Fruit fly (Drosophila melanogaster) whole organism, prepupa: Measurements from ENCODE around the gene CG14423.

Experiments used
- Blimp-1 ChIP-seq: fragments of 200-800 bp; sonication (Bioruptor generic); optimal IDR thresholded peaks from 3 replicates; lab custom pipeline; 2017; ENCODE audit warnings: missing biosample characterization, missing genetic modification characterization, mild to moderate bottlenecking, moderate library complexity, missing genetic modification reagents
- CG31627 ChIP-seq: fragments of 200-800 bp; sonication (Bioruptor generic); optimal IDR thresholded peaks from 3 replicates; lab custom pipeline; 2016; ENCODE audit warnings: missing biosample characterization, missing genetic modification characterization
- CG32006 ChIP-seq: fragments of 200-800 bp; sonication (Bioruptor generic); optimal IDR thresholded peaks from 3 replicates; lab custom pipeline; 2017; ENCODE audit warnings: missing biosample characterization, mild to moderate bottlenecking, missing genetic modification characterization
- CG3919 ChIP-seq: fragments of 200-800 bp; sonication (Bioruptor generic); optimal IDR thresholded peaks from 3 replicates; lab custom pipeline; 2016; ENCODE audit warnings: missing biosample characterization, missing genetic modification characterization
- CG4318 ChIP-seq: fragments of 200-800 bp; sonication (Bioruptor generic); optimal IDR thresholded peaks from 3 replicates; lab custom pipeline; 2017; ENCODE audit warnings: missing biosample characterization, mild to moderate bottlenecking, missing genetic modification characterization
- CG8632 ChIP-seq: fragments of 200-800 bp; sonication (Bioruptor generic); optimal IDR thresholded peaks from 3 replicates; lab custom pipeline; 2016; ENCODE audit warnings: missing biosample characterization, missing genetic modification characterization
- Hr38 ChIP-seq: sonication (Bioruptor generic); optimal IDR thresholded peaks from 2 replicates; lab custom pipeline; 2016; ENCODE audit warnings: missing biosample characterization, missing genetic modification characterization
- Hr39 ChIP-seq: fragments of 200-800 bp; sonication (Bioruptor generic); optimal IDR thresholded peaks from 2 replicates; lab custom pipeline; 2016; ENCODE audit warnings: missing biosample characterization, missing genetic modification characterization
- OdsH ChIP-seq: fragments of 200-800 bp; sonication (Bioruptor generic); optimal IDR thresholded peaks from 3 replicates; lab custom pipeline; 2016; ENCODE audit warnings: missing biosample characterization, missing genetic modification characterization
- Sox102F ChIP-seq: fragments of 200-800 bp; sonication (Bioruptor generic); optimal IDR thresholded peaks from 2 replicates; lab custom pipeline; 2016; ENCODE audit warnings: missing biosample characterization, mild to moderate bottlenecking, missing genetic modification characterization
- fd59A ChIP-seq: fragments of 200-800 bp; sonication (Bioruptor generic); optimal IDR thresholded peaks from 2 replicates; lab custom pipeline; 2017; ENCODE audit warnings: missing biosample characterization, mild to moderate bottlenecking, missing genetic modification characterization, missing genetic modification reagents
- vri ChIP-seq: fragments of 200-800 bp; sonication (Bioruptor generic); optimal IDR thresholded peaks from 3 replicates; lab custom pipeline; 2016; ENCODE audit warnings: missing biosample characterization, mild to moderate bottlenecking, missing genetic modification characterization

DNA sequence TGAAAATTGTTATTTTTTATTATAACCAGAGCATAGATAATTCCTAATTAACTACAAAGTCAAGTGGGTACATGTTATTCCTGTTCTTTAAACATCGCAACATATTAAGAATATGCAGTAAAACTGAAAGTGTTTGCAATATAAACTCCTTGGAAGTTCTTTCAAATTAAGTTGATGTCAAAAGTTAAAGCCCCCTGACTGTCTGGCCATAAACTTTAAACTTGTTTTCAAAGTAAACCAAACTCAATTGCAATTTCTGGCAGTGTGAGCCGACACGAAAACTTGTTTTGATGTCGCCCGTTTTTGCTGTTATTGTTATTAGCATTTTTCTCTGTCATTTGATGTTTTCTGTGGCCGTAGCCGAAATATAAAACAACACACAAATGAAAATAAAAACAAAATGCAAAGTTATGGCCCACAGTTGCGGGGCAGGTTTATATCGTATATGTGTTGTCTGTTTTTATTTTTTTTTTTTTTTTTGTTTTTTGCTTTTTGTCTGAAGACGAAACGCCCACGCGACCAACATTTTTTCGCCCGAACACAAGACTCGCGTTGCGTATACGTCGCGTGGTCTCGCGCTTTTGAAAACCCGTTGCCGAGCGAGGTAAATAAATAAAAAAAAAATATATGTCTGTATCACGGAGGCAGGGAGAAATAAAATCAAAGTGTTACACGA, 48.0 kb downstream of the CG14423 start:
- TF ChIP-seq CG31627 (no peak), Sox102F (GFP tag; lab: Kevin White, UChicago) (no peak), CG4318 (GFP tag; lab: Kevin White, UChicago) (peak; percentile 14), Hr38 (no peak), CG3919 (GFP tag; lab: Kevin White, UChicago) (no peak), OdsH (peak; percentile 2), CG8632 (GFP tag; lab: Kevin White, UChicago) (no peak), Hr39 (peak; percentile 12), vri (GFP tag; lab: Kevin White, UChicago) (peak; percentile 6), Blimp-1 (GFP tag; lab: Kevin White, UChicago) (no peak), CG32006 (peak; percentile 33), fd59A (GFP tag; lab: Kevin White, UChicago) (no peak)
